Fruit fly (Drosophila melanogaster) whole organism, prepupa: ENCODE measurements around the gene CG10654.

ENCODE experiments used
- Blimp-1 ChIP-seq: fragments of 200-800 bp; sonication (Bioruptor generic); optimal IDR thresholded peaks from 3 replicates; lab custom pipeline; 2017; ENCODE audit warnings: missing biosample characterization, missing genetic modification characterization, mild to moderate bottlenecking, moderate library complexity, missing genetic modification reagents
- CG11294 ChIP-seq: fragments of 200-800 bp; sonication (Bioruptor generic); IDR thresholded peaks from 2 replicates; pipeline ENCODE4 v1.3.6; 2022; ENCODE audit warnings: missing biosample characterization, missing genetic modification characterization
- CG11902 ChIP-seq: fragments of 200-800 bp; sonication (Bioruptor generic); optimal IDR thresholded peaks from 3 replicates; lab custom pipeline; 2016; ENCODE audit warnings: missing biosample characterization, missing genetic modification characterization
- CG15336 ChIP-seq: fragments of 200-800 bp; sonication (Bioruptor generic); IDR thresholded peaks from 2 replicates; pipeline ENCODE4 v1.3.6; 2022; ENCODE audit warnings: missing biosample characterization, missing genetic modification characterization
- CG16779 ChIP-seq: fragments of 200-800 bp; sonication (Bioruptor generic); optimal IDR thresholded peaks from 3 replicates; lab custom pipeline; 2017; ENCODE audit warnings: missing biosample characterization, mild to moderate bottlenecking, missing genetic modification characterization
- CG3032 ChIP-seq: fragments of 200-800 bp; optimal IDR thresholded peaks from 2 replicates; lab custom pipeline; 2019; ENCODE audit warnings: missing biosample characterization, mild to moderate bottlenecking, missing genetic modification characterization, moderate library complexity
- CG31627 ChIP-seq: fragments of 200-800 bp; sonication (Bioruptor generic); optimal IDR thresholded peaks from 3 replicates; lab custom pipeline; 2016; ENCODE audit warnings: missing biosample characterization, missing genetic modification characterization
- CG32006 ChIP-seq: fragments of 200-800 bp; sonication (Bioruptor generic); optimal IDR thresholded peaks from 3 replicates; lab custom pipeline; 2017; ENCODE audit warnings: missing biosample characterization, mild to moderate bottlenecking, missing genetic modification characterization
- CG34406 ChIP-seq: fragments of 200-800 bp; sonication (Bioruptor generic); optimal IDR thresholded peaks from 3 replicates; lab custom pipeline; 2016; ENCODE audit warnings: missing biosample characterization, missing genetic modification characterization
- CG3919 ChIP-seq: fragments of 200-800 bp; sonication (Bioruptor generic); optimal IDR thresholded peaks from 3 replicates; lab custom pipeline; 2016; ENCODE audit warnings: missing biosample characterization, missing genetic modification characterization
- CG4318 ChIP-seq: fragments of 200-800 bp; sonication (Bioruptor generic); optimal IDR thresholded peaks from 3 replicates; lab custom pipeline; 2017; ENCODE audit warnings: missing biosample characterization, mild to moderate bottlenecking, missing genetic modification characterization
- CG6163 ChIP-seq: fragments of 200-800 bp; sonication (Bioruptor generic); IDR thresholded peaks from 3 replicates; pipeline ENCODE4 v1.3.6; 2022; ENCODE audit warnings: missing biosample characterization, missing genetic modification characterization
- CG6276 ChIP-seq: fragments of 200-800 bp; sonication (Bioruptor generic); optimal IDR thresholded peaks from 2 replicates; lab custom pipeline; 2017; ENCODE audit warnings: missing biosample characterization, mild to moderate bottlenecking, missing genetic modification characterization
- CG6792 ChIP-seq: fragments of 200-800 bp; sonication (Bioruptor generic); optimal IDR thresholded peaks from 3 replicates; lab custom pipeline; 2016; ENCODE audit warnings: missing biosample characterization, missing genetic modification characterization
- CG6854 ChIP-seq: fragments of 200-800 bp; sonication (Bioruptor generic); optimal IDR thresholded peaks from 2 replicates; lab custom pipeline; 2017; ENCODE audit warnings: missing biosample characterization, mild to moderate bottlenecking, missing genetic modification characterization
- CG7368 ChIP-seq: fragments of 200-800 bp; sonication (Bioruptor generic); optimal IDR thresholded peaks from 3 replicates; lab custom pipeline; 2016; ENCODE audit warnings: missing biosample characterization, missing genetic modification characterization
- CG8119 ChIP-seq: fragments of 200-800 bp; sonication (Bioruptor generic); IDR thresholded peaks from 3 replicates; pipeline ENCODE4 v1.3.6; 2022; ENCODE audit warnings: missing biosample characterization, missing genetic modification characterization
- CG8319 ChIP-seq: fragments of 200-800 bp; sonication (Bioruptor generic); optimal IDR thresholded peaks from 3 replicates; lab custom pipeline; 2016; ENCODE audit warnings: missing biosample characterization, missing genetic modification characterization
- CG9139 ChIP-seq: fragments of 200-800 bp; sonication (Bioruptor generic); optimal IDR thresholded peaks from 3 replicates; lab custom pipeline; 2017; ENCODE audit warnings: missing biosample characterization, mild to moderate bottlenecking, missing genetic modification characterization
- Eip75B ChIP-seq: fragments of 200-800 bp; sonication (Bioruptor generic); optimal IDR thresholded peaks from 3 replicates; lab custom pipeline; 2016; ENCODE audit warnings: missing biosample characterization, missing genetic modification characterization
- Eip78C ChIP-seq: fragments of 200-800 bp; sonication (Bioruptor generic); peaks from one replicate; lab custom pipeline; 2016; ENCODE audit warnings: missing biosample characterization, missing genetic modification characterization
- Eip93F ChIP-seq: fragments of 200-800 bp; sonication (Bioruptor generic); optimal IDR thresholded peaks from 2 replicates; lab custom pipeline; 2016; ENCODE audit warnings: missing biosample characterization, mild to moderate bottlenecking, missing genetic modification characterization
- Ets21C ChIP-seq: fragments of 200-800 bp; sonication (Bioruptor generic); optimal IDR thresholded peaks from 3 replicates; lab custom pipeline; 2016; ENCODE audit warnings: missing biosample characterization, missing genetic modification characterization
- Ets96B ChIP-seq: fragments of 200-800 bp; optimal IDR thresholded peaks from 2 replicates; lab custom pipeline; 2019; ENCODE audit warnings: missing biosample characterization, mild to moderate bottlenecking, missing genetic modification characterization, moderate library complexity
- Gug ChIP-seq: fragments of 200-800 bp; sonication (Bioruptor generic); IDR thresholded peaks from 2 replicates; pipeline ENCODE4 v1.3.6; 2022; ENCODE audit warnings: missing biosample characterization, missing genetic modification characterization
- Hr38 ChIP-seq: sonication (Bioruptor generic); optimal IDR thresholded peaks from 2 replicates; lab custom pipeline; 2016; ENCODE audit warnings: missing biosample characterization, missing genetic modification characterization
- Hr4 ChIP-seq: fragments of 200-800 bp; sonication (Bioruptor generic); optimal IDR thresholded peaks from 3 replicates; lab custom pipeline; 2016; ENCODE audit warnings: missing biosample characterization, missing genetic modification characterization
- Met ChIP-seq: fragments of 200-800 bp; sonication (Bioruptor generic); optimal IDR thresholded peaks from 3 replicates; lab custom pipeline; 2016; ENCODE audit warnings: missing biosample characterization, missing genetic modification characterization
- OdsH ChIP-seq: fragments of 200-800 bp; sonication (Bioruptor generic); optimal IDR thresholded peaks from 3 replicates; lab custom pipeline; 2016; ENCODE audit warnings: missing biosample characterization, missing genetic modification characterization
- Sox14 ChIP-seq: fragments of 200-800 bp; sonication (Bioruptor generic); optimal IDR thresholded peaks from 3 replicates; lab custom pipeline; 2016; ENCODE audit warnings: missing biosample characterization, missing genetic modification characterization
- achi ChIP-seq: fragments of 200-800 bp; sonication (Bioruptor generic); optimal IDR thresholded peaks from 3 replicates; lab custom pipeline; 2016; ENCODE audit warnings: missing biosample characterization, missing genetic modification characterization
- acj6 ChIP-seq: fragments of 200-800 bp; sonication (Bioruptor generic); optimal IDR thresholded peaks from 3 replicates; lab custom pipeline; 2016; ENCODE audit warnings: missing biosample characterization, missing genetic modification characterization
- cyc ChIP-seq: fragments of 200-800 bp; sonication (Bioruptor generic); optimal IDR thresholded peaks from 3 replicates; lab custom pipeline; 2016; ENCODE audit warnings: missing biosample characterization, missing genetic modification characterization
- dac ChIP-seq: fragments of 200-800 bp; sonication (Bioruptor generic); optimal IDR thresholded peaks from 2 replicates; lab custom pipeline; 2017; ENCODE audit warnings: missing biosample characterization, mild to moderate bottlenecking, missing genetic modification characterization
- dsx ChIP-seq: fragments of 200-800 bp; optimal IDR thresholded peaks from 3 replicates; lab custom pipeline; 2019; ENCODE audit warnings: missing biosample characterization, mild to moderate bottlenecking, missing genetic modification characterization, moderate library complexity; ENCODE audit not compliant: poor library complexity, severe bottlenecking
- esn ChIP-seq: fragments of 200-800 bp; sonication (Bioruptor generic); optimal IDR thresholded peaks from 2 replicates; lab custom pipeline; 2016; ENCODE audit warnings: missing biosample characterization, mild to moderate bottlenecking, missing genetic modification characterization, moderate library complexity
- fkh ChIP-seq: fragments of 200-800 bp; sonication (Bioruptor generic); optimal IDR thresholded peaks from 3 replicates; lab custom pipeline; 2017; ENCODE audit warnings: missing biosample characterization, mild to moderate bottlenecking, missing genetic modification characterization, moderate library complexity
- lz ChIP-seq: fragments of 200-800 bp; sonication (Bioruptor generic); optimal IDR thresholded peaks from 3 replicates; lab custom pipeline; 2016; ENCODE audit warnings: missing biosample characterization, missing genetic modification characterization
- net ChIP-seq: fragments of 200-800 bp; sonication (Bioruptor generic); optimal IDR thresholded peaks from 3 replicates; lab custom pipeline; 2016; ENCODE audit warnings: missing biosample characterization, missing genetic modification characterization
- pdm3 ChIP-seq: fragments of 200-800 bp; sonication (Bioruptor generic); optimal IDR thresholded peaks from 3 replicates; lab custom pipeline; 2016; ENCODE audit warnings: missing biosample characterization, missing genetic modification characterization
- salr ChIP-seq, 2 experiments: fragments of 200-800 bp; sonication (Bioruptor generic); optimal IDR thresholded peaks; 3 replicates each; lab custom pipeline; 2016 to 2018; ENCODE audit warnings: missing biosample characterization in 2 of 2, missing genetic modification characterization in 2 of 2, mild to moderate bottlenecking in 1 of 2
- ss ChIP-seq, 2 experiments: fragments of 200-800 bp; sonication (Bioruptor generic); optimal IDR thresholded peaks; 2 replicates in 1 of 2; 3 replicates in 1 of 2; lab custom pipeline; 2017 to 2018; ENCODE audit warnings: mild to moderate bottlenecking in 2 of 2, missing biosample characterization in 2 of 2, missing genetic modification characterization in 2 of 2, moderate library complexity in 1 of 2
- svp ChIP-seq: fragments of 200-800 bp; sonication (Bioruptor generic); peaks from one replicate; lab custom pipeline; 2016; ENCODE audit warnings: missing biosample characterization, missing genetic modification characterization
- topi ChIP-seq: fragments of 200-800 bp; sonication (Bioruptor generic); optimal IDR thresholded peaks from 3 replicates; lab custom pipeline; 2016; ENCODE audit warnings: missing biosample characterization, missing genetic modification characterization
- vri ChIP-seq: fragments of 200-800 bp; sonication (Bioruptor generic); optimal IDR thresholded peaks from 3 replicates; lab custom pipeline; 2016; ENCODE audit warnings: missing biosample characterization, mild to moderate bottlenecking, missing genetic modification characterization

The CG10654 gene

dm6 chr3L:12484948-12485347 lies 22.7 kb downstream of the CG10654 start, which contains the start of gene CG10663:
TSS of gene CG10663 (minus strand) at chr3L:12485035.
- no peak for TF ChIP-seq CG11902 (GFP tag; lab: Kevin White, UChicago)
- no peak for TF ChIP-seq CG3032 (tag; lab: Kevin White, UChicago)
- peak; percentile 79 for TF ChIP-seq Eip78C (GFP tag; lab: Kevin White, UChicago)
- TF ChIP-seq Eip75B, result peak; percentile 13
- TF ChIP-seq CG31627 (GFP tag; lab: Kevin White, UChicago), result no peak
- TF ChIP-seq esn, result peak; percentile 1
- TF ChIP-seq acj6, result peak; percentile 25
- no peak for TF ChIP-seq CG7368
- TF ChIP-seq Hr38 (GFP tag; lab: Kevin White, UChicago), result no peak
- TF ChIP-seq CG11294 (GFP tag; lab: Robert Waterston, UW), result no peak
- TF ChIP-seq CG9139 (GFP tag; lab: Kevin White, UChicago), result no peak
- TF ChIP-seq salr (GFP tag; optimal IDR thresholded peaks at IDR 0.05; lab: Kevin White, UChicago), result no peak
- peak; percentile 9 for TF ChIP-seq Met (GFP tag; lab: Kevin White, UChicago)
- no peak for TF ChIP-seq ss (GFP tag; optimal IDR thresholded peaks at IDR 0.05; lab: Kevin White, UChicago)
- TF ChIP-seq fkh, result peak; percentile 2
- no peak for TF ChIP-seq Eip93F (GFP tag; lab: Kevin White, UChicago)
- TF ChIP-seq Hr4 (GFP tag; lab: Kevin White, UChicago), result peak; percentile 46
- TF ChIP-seq Sox14 (GFP tag; lab: Kevin White, UChicago), result no peak
- peak; percentile 23; the same call in 1 of the 2 replicates for TF ChIP-seq Gug (GFP tag; lab: Robert Waterston, UW)
- TF ChIP-seq CG15336 (GFP tag; lab: Robert Waterston, UW), result peak; percentile 53
- TF ChIP-seq lz (GFP tag; lab: Kevin White, UChicago), result no peak
- TF ChIP-seq dac (GFP tag; lab: Kevin White, UChicago), result no peak
- no peak for TF ChIP-seq CG6854 (GFP tag; lab: Kevin White, UChicago)
- TF ChIP-seq CG6792, result no peak
- TF ChIP-seq CG32006, result peak; percentile 37
- TF ChIP-seq CG16779, result peak; percentile 2
- TF ChIP-seq net, result no peak
- TF ChIP-seq CG8119 (GFP tag; lab: Robert Waterston, UW), result no peak; the same call in 2 of the 3 replicates
- no peak for TF ChIP-seq topi
- TF ChIP-seq vri (GFP tag; lab: Kevin White, UChicago), result no peak
- peak; percentile 1 for TF ChIP-seq CG34406 (GFP tag; lab: Kevin White, UChicago)
- peak; percentile 57 for TF ChIP-seq CG6163 (GFP tag; lab: Robert Waterston, UW)
- peak; percentile 38 for TF ChIP-seq OdsH
- peak; percentile 7 for TF ChIP-seq achi (GFP tag; lab: Kevin White, UChicago)
- TF ChIP-seq cyc (GFP tag; lab: Kevin White, UChicago), result no peak
- TF ChIP-seq CG6276 (GFP tag; lab: Kevin White, UChicago), result peak; percentile 12
- no peak for TF ChIP-seq Ets21C (GFP tag; lab: Kevin White, UChicago)
- peak; percentile 31 for TF ChIP-seq pdm3 (GFP tag; lab: Kevin White, UChicago)
- TF ChIP-seq svp (GFP tag; lab: Kevin White, UChicago), result peak; percentile 76
- TF ChIP-seq Ets96B, result no peak
- TF ChIP-seq dsx (GFP tag; lab: Kevin White, UChicago), result no peak
- TF ChIP-seq Blimp-1 (GFP tag; lab: Kevin White, UChicago), result no peak
- TF ChIP-seq CG3919 (GFP tag; lab: Kevin White, UChicago), result peak; percentile 7
- TF ChIP-seq CG4318 (GFP tag; lab: Kevin White, UChicago), result no peak
- TF ChIP-seq CG8319, result no peak
- TF ChIP-seq, all 60 proteins: peak for 19
